Fruit fly (Drosophila melanogaster): ENCODE results near the gene dpr16.

- TF ChIP-seq CG8478 (optimal IDR thresholded peaks at IDR 0.05) (no peak), usp (GFP tag; optimal IDR thresholded peaks at IDR 0.05) (no peak), Dll (optimal IDR thresholded peaks at IDR 0.05) (no peak), pan (optimal IDR thresholded peaks at IDR 0.05) (no peak), EcR (GFP tag; optimal IDR thresholded peaks at IDR 0.05) (no peak), psq (optimal IDR thresholded peaks at IDR 0.05) (no peak)
These were observed 45.3 kb upstream of the dpr16 start for dm6 chr3R:5105439-5105838.
